Worm (Caenorhabditis elegans) whole organism, late embryonic: ENCODE results near the gene trpp-11.

Source experiments
- F13H6.1 ChIP-seq: sonication (generic microtip); optimal IDR thresholded peaks from 2 replicates; lab custom pipeline; 2016; ENCODE audit warnings: missing genetic modification characterization, missing compliant biosample characterization
- K09A11.1 ChIP-seq: sonication (generic microtip); optimal IDR thresholded peaks from 2 replicates; lab custom pipeline; 2017; ENCODE audit warnings: antibody characterized with exemption, mild to moderate bottlenecking, missing genetic modification characterization, missing compliant biosample characterization; ENCODE audit not compliant: insufficient read depth
- T23F11.4 ChIP-seq: fragments of 200-800 bp; sonication (Bioruptor generic); optimal IDR thresholded peaks from 2 replicates; lab custom pipeline; 2018; ENCODE audit warnings: mild to moderate bottlenecking, missing genetic modification characterization, missing compliant biosample characterization
- Y22D7AL.16 ChIP-seq: sonication (generic microtip); optimal IDR thresholded peaks from 2 replicates; lab custom pipeline; 2016; ENCODE audit warnings: missing genetic modification characterization, missing compliant biosample characterization
- ahr-1 ChIP-seq: sonication (generic microtip); optimal IDR thresholded peaks from 2 replicates; lab custom pipeline; 2016; ENCODE audit warnings: missing genetic modification characterization, missing compliant biosample characterization
- ama-1 ChIP-seq: fragments of 150-350 bp; optimal IDR thresholded peaks from 2 replicates; lab custom pipeline; 2014
- ceh-14 ChIP-seq: sonication (generic microtip); optimal IDR thresholded peaks from 2 replicates; lab custom pipeline; 2016; ENCODE audit warnings: missing genotype, missing genetic modification characterization, missing compliant biosample characterization
- ceh-18 ChIP-seq: sonication (generic microtip); optimal IDR thresholded peaks from 2 replicates; lab custom pipeline; 2016; ENCODE audit warnings: missing genetic modification characterization, missing compliant biosample characterization
- ceh-19 ChIP-seq: fragments of 200-800 bp; sonication (Bioruptor generic); optimal IDR thresholded peaks from 2 replicates; lab custom pipeline; 2018; ENCODE audit warnings: mild to moderate bottlenecking, missing genetic modification characterization, missing compliant biosample characterization
- ceh-2 ChIP-seq: sonication (generic microtip); optimal IDR thresholded peaks from 2 replicates; lab custom pipeline; 2016; ENCODE audit warnings: missing genotype, missing genetic modification characterization, missing compliant biosample characterization
- ceh-22 ChIP-seq: sonication (generic microtip); optimal IDR thresholded peaks from 2 replicates; lab custom pipeline; 2017; ENCODE audit warnings: missing biosample characterization, missing genetic modification characterization
- ceh-30 ChIP-seq: fragments of 150-350 bp; optimal IDR thresholded peaks from 2 replicates; lab custom pipeline; 2014; ENCODE audit warnings: missing biosample characterization, missing genetic modification characterization
- ceh-31 ChIP-seq: sonication (generic microtip); optimal IDR thresholded peaks from 2 replicates; lab custom pipeline; 2016; ENCODE audit warnings: missing genetic modification characterization, missing compliant biosample characterization
- ceh-48 ChIP-seq: sonication (generic microtip); optimal IDR thresholded peaks from 2 replicates; lab custom pipeline; 2016; ENCODE audit warnings: missing genetic modification characterization, inconsistent platforms, missing compliant biosample characterization
- ceh-9 ChIP-seq: sonication (generic microtip); optimal IDR thresholded peaks from 2 replicates; lab custom pipeline; 2016; ENCODE audit warnings: mild to moderate bottlenecking, missing genetic modification characterization, inconsistent platforms, missing compliant biosample characterization
- dve-1 ChIP-seq: sonication (generic microtip); optimal IDR thresholded peaks from 2 replicates; lab custom pipeline; 2017; ENCODE audit warnings: antibody characterized with exemption, mild to moderate bottlenecking, missing genetic modification characterization, missing compliant biosample characterization
- elt-2 ChIP-seq: sonication (generic microtip); optimal IDR thresholded peaks from 2 replicates; lab custom pipeline; 2016; ENCODE audit warnings: missing genetic modification reagents, missing genetic modification characterization, missing compliant biosample characterization
- ets-4 ChIP-seq: sonication (generic microtip); optimal IDR thresholded peaks from 2 replicates; lab custom pipeline; 2016; ENCODE audit warnings: missing genetic modification characterization, missing compliant biosample characterization
- eyg-1 ChIP-seq: sonication (generic microtip); optimal IDR thresholded peaks from 2 replicates; lab custom pipeline; 2016; ENCODE audit warnings: missing genotype, missing genetic modification characterization, missing compliant biosample characterization
- fax-1 ChIP-seq: sonication (generic microtip); optimal IDR thresholded peaks from 2 replicates; lab custom pipeline; 2016; ENCODE audit warnings: missing genotype, missing genetic modification characterization, missing compliant biosample characterization
- gmeb-2 ChIP-seq: sonication (generic microtip); optimal IDR thresholded peaks from 2 replicates; lab custom pipeline; 2016; ENCODE audit warnings: missing genetic modification characterization, inconsistent platforms, missing compliant biosample characterization
- hlh-15 ChIP-seq: sonication (generic microtip); optimal IDR thresholded peaks from 2 replicates; lab custom pipeline; 2016; ENCODE audit warnings: missing genetic modification characterization, missing compliant biosample characterization
- hlh-6 ChIP-seq: sonication (generic microtip); optimal IDR thresholded peaks from 2 replicates; lab custom pipeline; 2016; ENCODE audit warnings: missing genotype, missing genetic modification characterization, missing compliant biosample characterization
- hlh-8 ChIP-seq: sonication (generic microtip); optimal IDR thresholded peaks from 2 replicates; lab custom pipeline; 2016; ENCODE audit warnings: missing genotype, missing genetic modification characterization, missing compliant biosample characterization
- lim-6 ChIP-seq: sonication (generic microtip); optimal IDR thresholded peaks from 2 replicates; lab custom pipeline; 2016; ENCODE audit warnings: missing genetic modification characterization, missing compliant biosample characterization
- madf-2 ChIP-seq: sonication (generic microtip); optimal IDR thresholded peaks from 2 replicates; lab custom pipeline; 2017; ENCODE audit warnings: missing genetic modification characterization, missing compliant biosample characterization
- mec-3 ChIP-seq: sonication (generic microtip); optimal IDR thresholded peaks from 2 replicates; lab custom pipeline; 2016; ENCODE audit warnings: borderline replicate concordance, missing genetic modification characterization, missing compliant biosample characterization
- nfya-1 ChIP-seq: sonication (generic microtip); optimal IDR thresholded peaks from 2 replicates; lab custom pipeline; 2017; ENCODE audit warnings: missing genetic modification characterization, mild to moderate bottlenecking, missing compliant biosample characterization, antibody characterized with exemption, moderate library complexity
- nhr-11 ChIP-seq: fragments of 150-350 bp; optimal IDR thresholded peaks from 2 replicates; lab custom pipeline; 2014; ENCODE audit warnings: missing biosample characterization, missing genetic modification characterization
- nhr-232 ChIP-seq: sonication (generic microtip); optimal IDR thresholded peaks from 2 replicates; lab custom pipeline; 2016; ENCODE audit warnings: missing genetic modification characterization, missing compliant biosample characterization
- npax-4 ChIP-seq: sonication (generic microtip); optimal IDR thresholded peaks from 2 replicates; lab custom pipeline; 2016; ENCODE audit warnings: missing genetic modification characterization, missing compliant biosample characterization
- odd-2 ChIP-seq: sonication (generic microtip); optimal IDR thresholded peaks from 2 replicates; lab custom pipeline; 2017; ENCODE audit warnings: antibody characterized with exemption, mild to moderate bottlenecking, missing genetic modification characterization, missing compliant biosample characterization
- pat-9 ChIP-seq: fragments of 200-800 bp; sonication (Bioruptor generic); optimal IDR thresholded peaks from 2 replicates; lab custom pipeline; 2018; ENCODE audit warnings: mild to moderate bottlenecking, missing genetic modification characterization, moderate library complexity, missing compliant biosample characterization
- pax-1 ChIP-seq: fragments of 150-350 bp; optimal IDR thresholded peaks from 2 replicates; lab custom pipeline; 2014; ENCODE audit warnings: missing biosample characterization, missing genetic modification characterization
- pha-2 ChIP-seq: sonication (generic microtip); optimal IDR thresholded peaks from 2 replicates; lab custom pipeline; 2017; ENCODE audit warnings: mild to moderate bottlenecking, missing genetic modification characterization, missing compliant biosample characterization
- pha-4 ChIP-seq: fragments of 150-350 bp; optimal IDR thresholded peaks from 2 replicates; lab custom pipeline; 2018; ENCODE audit warnings: missing biosample characterization, missing genetic modification reagents, missing genetic modification characterization
- pqm-1 ChIP-seq: sonication (generic microtip); optimal IDR thresholded peaks from 2 replicates; lab custom pipeline; 2016; ENCODE audit warnings: missing genetic modification characterization, missing compliant biosample characterization
- ref-2 ChIP-seq: sonication (generic microtip); optimal IDR thresholded peaks from 2 replicates; lab custom pipeline; 2016; ENCODE audit warnings: missing genetic modification characterization, missing compliant biosample characterization
- tbx-2 ChIP-seq: sonication (generic microtip); optimal IDR thresholded peaks from 2 replicates; lab custom pipeline; 2016; ENCODE audit warnings: missing genetic modification characterization, missing compliant biosample characterization
- tbx-7 ChIP-seq: sonication (generic microtip); optimal IDR thresholded peaks from 2 replicates; lab custom pipeline; 2016; ENCODE audit warnings: missing genotype, missing genetic modification characterization, missing compliant biosample characterization
- ttx-3 ChIP-seq: sonication (generic microtip); optimal IDR thresholded peaks from 2 replicates; lab custom pipeline; 2016; ENCODE audit warnings: missing genetic modification reagents, missing genetic modification characterization, missing compliant biosample characterization
- unc-3 ChIP-seq, 2 experiments: fragments of 200-800 bp in 1 of 2; sonication (Bioruptor generic) in 1 of 2; sonication (generic microtip) in 1 of 2; conservative IDR thresholded peaks in 1 of 2; optimal IDR thresholded peaks in 1 of 2; 2 replicates each; pipeline versions ENCODE4 v1.3.6 to Lab custom; 2016 to 2022; ENCODE audit warnings: missing compliant biosample characterization in 2 of 2, missing genetic modification characterization in 2 of 2, missing genetic modification reagents in 1 of 2
- unc-42 ChIP-seq: sonication (generic microtip); optimal IDR thresholded peaks from 2 replicates; lab custom pipeline; 2016; ENCODE audit warnings: missing genotype, missing genetic modification characterization, missing compliant biosample characterization
- zip-5 ChIP-seq: sonication (generic microtip); optimal IDR thresholded peaks from 2 replicates; lab custom pipeline; 2016; ENCODE audit warnings: missing genetic modification characterization, missing compliant biosample characterization

Gene trpp-11

DNA sequence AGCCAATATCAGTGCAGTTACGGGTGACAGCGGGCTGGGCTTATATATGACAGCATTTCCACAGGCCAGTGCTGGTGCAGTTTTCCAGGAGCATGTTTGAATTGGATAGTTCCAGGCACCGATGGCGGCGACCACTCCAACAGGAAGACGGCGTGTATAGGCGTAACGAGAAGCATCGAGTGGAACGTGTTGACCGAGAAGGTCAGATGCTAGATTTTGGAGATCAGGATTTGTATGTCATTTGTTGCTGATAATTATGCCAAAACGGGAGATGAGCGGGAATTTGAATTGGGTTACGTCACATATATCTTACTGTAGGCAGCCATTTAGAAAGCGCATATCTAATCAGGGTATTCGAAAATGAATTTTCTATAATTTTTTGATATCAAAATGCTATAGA is 19.5 kb upstream of the trpp-11 start:
- TF ChIP-seq nhr-11 = no peak

DNA sequence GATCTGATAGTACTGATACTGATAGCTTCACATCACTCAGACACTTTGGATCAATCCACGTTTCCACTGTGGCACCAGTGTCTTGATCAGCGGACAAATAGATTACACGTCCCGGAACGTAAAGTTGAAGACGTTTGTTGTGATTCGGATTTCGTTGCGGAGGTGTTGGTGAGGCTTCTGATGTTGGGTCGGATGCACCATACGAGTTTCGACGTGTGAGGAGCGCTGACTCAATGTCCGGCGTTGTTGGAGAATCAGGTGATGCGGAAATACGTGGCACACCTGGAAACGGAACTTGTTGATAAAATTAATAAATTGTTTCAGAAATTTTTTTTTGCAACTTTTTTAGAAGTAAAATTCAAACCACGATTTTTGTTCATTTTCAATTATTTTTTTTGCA is 16.2 kb upstream of the trpp-11 start, which contains the start of gene alh-11:
Gene alh-11, minus strand, starts transcription at position 101 of the 400 bp plus-strand sequence.
- no peak for TF ChIP-seq Y22D7AL.16 (tag; lab: Kevin White, UChicago)
- TF ChIP-seq pha-4 (tag; lab: Kevin White, UChicago) = no peak
- TF ChIP-seq tbx-7 (tag; lab: Kevin White, UChicago) = no peak
- no peak for TF ChIP-seq ahr-1 (tag; lab: Kevin White, UChicago)
- no peak for TF ChIP-seq odd-2 (tag; lab: Kevin White, UChicago)
- no peak for TF ChIP-seq pqm-1 (tag; lab: Kevin White, UChicago)
- TF ChIP-seq T23F11.4 (GFP tag; lab: Kevin White, UChicago) = no peak
- TF ChIP-seq dve-1 (tag; lab: Kevin White, UChicago) = no peak
- TF ChIP-seq ceh-18 (tag; lab: Kevin White, UChicago) = no peak
- no peak for TF ChIP-seq unc-3 (GFP tag; conservative IDR thresholded peaks at IDR 0.05; lab: Robert Waterston, UW)
- TF ChIP-seq unc-3 (tag; optimal IDR thresholded peaks at IDR 0.05; lab: Kevin White, UChicago) = no peak
- TF ChIP-seq ceh-30 (tag; lab: Kevin White, UChicago) = no peak
- TF ChIP-seq ets-4 = no peak
- TF ChIP-seq ceh-19 (GFP tag; lab: Kevin White, UChicago) = no peak
- no peak for TF ChIP-seq hlh-15 (tag; lab: Kevin White, UChicago)
- no peak for TF ChIP-seq fax-1 (tag; lab: Kevin White, UChicago)
- TF ChIP-seq mec-3 (tag; lab: Kevin White, UChicago) = no peak
- TF ChIP-seq ceh-2 (tag; lab: Kevin White, UChicago) = no peak

DNA sequence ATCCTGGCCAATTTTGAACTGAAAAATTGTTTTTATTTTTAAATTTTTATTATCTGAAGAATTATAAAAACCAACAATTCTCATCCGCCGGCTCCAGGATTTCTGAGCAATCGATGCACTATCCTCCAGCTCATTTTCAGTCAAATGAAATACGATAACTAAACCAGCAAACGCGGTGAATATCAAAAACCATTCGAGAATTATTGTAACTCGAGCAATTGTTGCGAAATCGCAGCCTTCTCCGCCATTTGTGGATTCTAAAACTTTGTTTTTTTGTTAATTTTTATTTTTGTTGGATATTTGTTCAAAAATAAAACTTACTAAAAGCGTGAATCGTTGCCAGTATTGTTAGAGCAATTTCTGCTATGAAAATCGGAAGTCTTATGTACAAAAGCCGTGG is 12.4 kb upstream of the trpp-11 start:
- TF ChIP-seq dve-1 (tag; lab: Kevin White, UChicago) (no peak), tbx-7 (tag; lab: Kevin White, UChicago) (no peak), madf-2 (no peak), ttx-3 (no peak), ceh-9 (tag; lab: Kevin White, UChicago) (no peak), elt-2 (tag; lab: Kevin White, UChicago) (no peak)
- TF ChIP-seq, all 69 proteins: peak for 0

DNA sequence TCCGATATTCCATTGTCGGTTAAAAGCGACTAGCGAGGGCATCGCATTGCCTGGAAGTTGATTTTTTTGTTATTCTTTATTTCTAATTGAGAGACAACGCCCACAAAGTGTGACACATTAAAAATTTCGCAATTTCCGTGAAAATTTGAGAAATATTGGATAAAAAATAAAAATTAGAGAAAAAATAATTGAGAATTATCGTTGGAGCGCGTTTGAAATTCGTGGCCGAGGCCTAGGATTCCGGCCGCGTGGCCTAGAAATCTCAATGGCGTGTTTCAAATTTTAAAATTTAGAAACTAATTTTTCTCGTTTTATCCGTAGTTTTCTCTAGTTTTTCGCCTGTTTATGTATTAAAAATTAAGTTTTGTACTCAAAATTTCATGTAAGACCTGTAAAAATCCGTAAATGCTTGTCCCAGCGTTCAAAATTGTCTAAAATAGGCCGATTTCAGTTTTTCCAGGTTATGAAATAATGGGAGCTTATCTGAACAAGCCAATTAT is 11.6 kb upstream of the trpp-11 start, which contains the start of the genes dagl-2 and ppm-1.G:
Gene dagl-2, minus strand, starts transcription at position 52 of the 500 bp plus-strand sequence.
Gene ppm-1.G, plus strand, starts transcription at position 450 of the 500 bp plus-strand sequence.
- TF ChIP-seq unc-42 (peak; percentile 94), ceh-2 (tag; lab: Kevin White, UChicago) (peak; percentile 74), Y22D7AL.16 (tag; lab: Kevin White, UChicago) (no peak), nfya-1 (tag; lab: Kevin White, UChicago) (peak; percentile 42), odd-2 (tag; lab: Kevin White, UChicago) (no peak), nhr-232 (no peak), pat-9 (no peak), ceh-18 (tag; lab: Kevin White, UChicago) (peak; percentile 11), fax-1 (tag; lab: Kevin White, UChicago) (peak; percentile 59), tbx-7 (tag; lab: Kevin White, UChicago) (peak; percentile 53), ama-1 (lab: Kevin White, UChicago) (no peak), tbx-2 (peak; percentile 84), hlh-15 (tag; lab: Kevin White, UChicago) (no peak), ceh-22 (no peak), zip-5 (tag; lab: Kevin White, UChicago) (peak; percentile 55), elt-2 (tag; lab: Kevin White, UChicago) (peak; percentile 71), ceh-31 (tag; lab: Kevin White, UChicago) (peak; percentile 92), T23F11.4 (GFP tag; lab: Kevin White, UChicago) (no peak), ets-4 (peak; percentile 63), gmeb-2 (no peak), pha-2 (tag; lab: Kevin White, UChicago) (no peak), ceh-48 (tag; lab: Kevin White, UChicago) (no peak), lim-6 (peak; percentile 39), ref-2 (peak; percentile 64), unc-3 (GFP tag; conservative IDR thresholded peaks at IDR 0.05; lab: Robert Waterston, UW) (0 out of 2 replicates have a peak, but pooled peaks have one; percentile 36), unc-3 (tag; optimal IDR thresholded peaks at IDR 0.05; lab: Kevin White, UChicago) (peak; percentile 23), nhr-11 (no peak), K09A11.1 (tag; lab: Kevin White, UChicago) (no peak), eyg-1 (tag; lab: Kevin White, UChicago) (no peak), hlh-6 (no peak), npax-4 (tag; lab: Kevin White, UChicago) (no peak), pax-1 (tag; lab: Kevin White, UChicago) (peak; percentile 41), ceh-9 (tag; lab: Kevin White, UChicago) (no peak), ceh-14 (peak; percentile 86), F13H6.1 (peak; percentile 1), hlh-8 (peak; percentile 42)
